Worm (Caenorhabditis elegans) whole organism, young adult: Measurements from ENCODE around the gene C25E10.12.

Experiments
- B0019.2 ChIP-seq: fragments of 200-800 bp; sonication (Bioruptor generic); conservative IDR thresholded peaks from 2 replicates; pipeline ENCODE4 v1.3.6; 2022; ENCODE audit warnings: missing genetic modification reagents, missing genetic modification characterization, missing compliant biosample characterization
- B0336.3 ChIP-seq: fragments of 200-800 bp; sonication (Bioruptor generic); IDR thresholded peaks from 2 replicates; pipeline ENCODE4 v1.3.6; 2022; ENCODE audit warnings: missing genetic modification characterization, missing compliant biosample characterization
- C17E4.6 ChIP-seq: fragments of 200-800 bp; sonication (Bioruptor generic); IDR thresholded peaks from 2 replicates; pipeline ENCODE4 v1.3.6; 2022; ENCODE audit warnings: missing genetic modification reagents, missing genetic modification characterization, missing compliant biosample characterization
- F49E8.2 ChIP-seq: sonication (generic microtip); optimal IDR thresholded peaks from 3 replicates; lab custom pipeline; 2017; ENCODE audit warnings: missing genetic modification characterization, mild to moderate bottlenecking, missing compliant biosample characterization, antibody characterized with exemption, moderate library complexity; ENCODE audit not compliant: insufficient read depth
- F52B5.7 ChIP-seq: sonication (generic microtip); optimal IDR thresholded peaks from 2 replicates; lab custom pipeline; 2016; ENCODE audit warnings: mild to moderate bottlenecking, missing genetic modification characterization, missing compliant biosample characterization
- Y53F4B.3 ChIP-seq: fragments of 200-800 bp; sonication (Bioruptor generic); IDR thresholded peaks from 2 replicates; pipeline ENCODE4 v1.3.6; 2022; ENCODE audit warnings: missing genetic modification reagents, missing genetic modification characterization, missing compliant biosample characterization
- Y67H2A.10 ChIP-seq: fragments of 200-800 bp; sonication (Bioruptor generic); conservative IDR thresholded peaks from 2 replicates; pipeline ENCODE4 v1.3.6; 2022; ENCODE audit warnings: missing genetic modification reagents, missing genetic modification characterization, missing compliant biosample characterization
- Y79H2A.3 ChIP-seq: fragments of 200-800 bp; sonication (Bioruptor generic); conservative IDR thresholded peaks from 2 replicates; pipeline ENCODE4 v1.3.6; 2022; ENCODE audit warnings: missing genetic modification reagents, missing genetic modification characterization, missing compliant biosample characterization
- ZK185.1 ChIP-seq: sonication (generic microtip); optimal IDR thresholded peaks from 2 replicates; lab custom pipeline; 2016; ENCODE audit warnings: mild to moderate bottlenecking, missing genetic modification characterization, missing compliant biosample characterization; ENCODE audit not compliant: poor library complexity, severe bottlenecking
- aptf-3 ChIP-seq: fragments of 200-800 bp; sonication (Bioruptor generic); IDR thresholded peaks from 2 replicates; pipeline ENCODE4 v1.3.6; 2022; ENCODE audit warnings: missing genetic modification characterization, missing compliant biosample characterization
- athp-1 ChIP-seq: sonication (generic microtip); optimal IDR thresholded peaks from 2 replicates; lab custom pipeline; 2017; ENCODE audit warnings: mild to moderate bottlenecking, missing genetic modification characterization, missing compliant biosample characterization
- attf-6 ChIP-seq: fragments of 200-800 bp; sonication (Bioruptor generic); IDR thresholded peaks from 2 replicates; pipeline ENCODE4 v1.3.6; 2022; ENCODE audit warnings: missing genetic modification reagents, missing genetic modification characterization, missing compliant biosample characterization
- bed-2 ChIP-seq: fragments of 200-800 bp; sonication (Bioruptor generic); IDR thresholded peaks from 2 replicates; pipeline ENCODE4 v1.3.6; 2022; ENCODE audit warnings: missing genetic modification reagents, missing genetic modification characterization, missing compliant biosample characterization
- ccch-3 ChIP-seq: fragments of 200-800 bp; sonication (Bioruptor generic); optimal IDR thresholded peaks from 2 replicates; lab custom pipeline; 2018; ENCODE audit warnings: mild to moderate bottlenecking, missing genetic modification characterization, missing compliant biosample characterization
- cebp-2 ChIP-seq: fragments of 200-800 bp; sonication (Bioruptor generic); IDR thresholded peaks from 2 replicates; pipeline ENCODE4 v1.3.6; 2022; ENCODE audit warnings: missing genetic modification characterization, missing compliant biosample characterization
- ceh-100 ChIP-seq: fragments of 200-800 bp; sonication (Bioruptor generic); IDR thresholded peaks from 2 replicates; pipeline ENCODE4 v1.3.6; 2022; ENCODE audit warnings: missing genetic modification reagents, missing genetic modification characterization, missing compliant biosample characterization
- ceh-79 ChIP-seq: sonication (generic microtip); optimal IDR thresholded peaks from 2 replicates; lab custom pipeline; 2017; ENCODE audit warnings: mild to moderate bottlenecking, missing genetic modification characterization, missing compliant biosample characterization
- chd-7 ChIP-seq: sonication (generic microtip); optimal IDR thresholded peaks from 2 replicates; lab custom pipeline; 2016; ENCODE audit warnings: mild to moderate bottlenecking, missing genetic modification characterization, moderate library complexity, missing compliant biosample characterization
- die-1 ChIP-seq: sonication (generic microtip); optimal IDR thresholded peaks from 2 replicates; lab custom pipeline; 2016; ENCODE audit warnings: missing genotype, mild to moderate bottlenecking, missing genetic modification characterization, missing compliant biosample characterization
- dox-1 ChIP-seq: fragments of 200-800 bp; sonication (Bioruptor generic); IDR thresholded peaks from 2 replicates; pipeline ENCODE4 v1.3.6; 2022; ENCODE audit warnings: missing genetic modification reagents, missing genetic modification characterization, missing compliant biosample characterization
- dpl-1 ChIP-seq: fragments of 150-350 bp; optimal IDR thresholded peaks from 2 replicates; lab custom pipeline; 2014; ENCODE audit warnings: missing biosample characterization, missing genetic modification reagents, missing genetic modification characterization
- egl-44 ChIP-seq: fragments of 200-800 bp; sonication (Bioruptor generic); IDR thresholded peaks from 2 replicates; pipeline ENCODE4 v1.3.6; 2022; ENCODE audit warnings: missing genetic modification reagents, missing genetic modification characterization, missing compliant biosample characterization
- egrh-3 ChIP-seq: fragments of 200-800 bp; sonication (Bioruptor generic); IDR thresholded peaks from 2 replicates; pipeline ENCODE4 v1.3.6; 2022; ENCODE audit warnings: missing genetic modification reagents, missing genetic modification characterization, missing compliant biosample characterization
- ets-4 ChIP-seq: fragments of 200-800 bp; sonication (Bioruptor generic); optimal IDR thresholded peaks from 2 replicates; lab custom pipeline; 2018; ENCODE audit warnings: mild to moderate bottlenecking, missing genetic modification characterization, missing compliant biosample characterization
- fkh-3 ChIP-seq: sonication (generic microtip); optimal IDR thresholded peaks from 2 replicates; lab custom pipeline; 2016; ENCODE audit warnings: mild to moderate bottlenecking, missing genetic modification characterization, missing compliant biosample characterization
- him-1 ChIP-seq: sonication (generic microtip); optimal IDR thresholded peaks from 2 replicates; lab custom pipeline; 2016; ENCODE audit warnings: missing genotype, missing genetic modification reagents, missing genetic modification characterization, missing compliant biosample characterization
- hmg-1.2 ChIP-seq: fragments of 200-800 bp; sonication (Bioruptor generic); IDR thresholded peaks from 2 replicates; pipeline ENCODE4 v1.3.6; 2022; ENCODE audit warnings: missing genetic modification reagents, missing genetic modification characterization, missing compliant biosample characterization
- hmg-20 ChIP-seq: fragments of 200-800 bp; sonication (Bioruptor generic); IDR thresholded peaks from 2 replicates; pipeline ENCODE4 v1.3.6; 2022; ENCODE audit warnings: missing genetic modification reagents, missing genetic modification characterization, missing compliant biosample characterization
- hsf-1 ChIP-seq: fragments of 200-800 bp; sonication (Bioruptor generic); IDR thresholded peaks from 2 replicates; pipeline ENCODE4 v1.3.6; 2022; ENCODE audit warnings: missing genetic modification reagents, missing genetic modification characterization, missing compliant biosample characterization
- lin-26 ChIP-seq: fragments of 200-800 bp; sonication (Bioruptor generic); IDR thresholded peaks from 2 replicates; pipeline ENCODE4 v1.3.6; 2022; ENCODE audit warnings: missing genetic modification reagents, missing genetic modification characterization, missing compliant biosample characterization
- lsl-1 ChIP-seq: fragments of 200-800 bp; sonication (Bioruptor generic); optimal IDR thresholded peaks from 2 replicates; lab custom pipeline; 2018; ENCODE audit warnings: mild to moderate bottlenecking, missing genetic modification characterization, moderate library complexity, missing compliant biosample characterization
- lsy-27 ChIP-seq: sonication (generic microtip); optimal IDR thresholded peaks from 2 replicates; lab custom pipeline; 2017; ENCODE audit warnings: missing genetic modification characterization, mild to moderate bottlenecking, missing compliant biosample characterization, antibody characterized with exemption, missing genotype, borderline replicate concordance; ENCODE audit not compliant: insufficient read depth
- madf-10 ChIP-seq: sonication (generic microtip); optimal IDR thresholded peaks from 2 replicates; lab custom pipeline; 2016; ENCODE audit warnings: mild to moderate bottlenecking, missing genetic modification characterization, missing compliant biosample characterization
- mcd-1 ChIP-seq: fragments of 200-800 bp; sonication (Bioruptor generic); IDR thresholded peaks from 2 replicates; pipeline ENCODE4 v1.3.6; 2022; ENCODE audit warnings: missing genetic modification reagents, missing genetic modification characterization, missing compliant biosample characterization
- mel-28 ChIP-seq: sonication (generic microtip); optimal IDR thresholded peaks from 2 replicates; lab custom pipeline; 2016; ENCODE audit warnings: borderline replicate concordance, mild to moderate bottlenecking, missing genetic modification characterization, missing compliant biosample characterization
- nfya-2 ChIP-seq: fragments of 200-800 bp; sonication (Bioruptor generic); IDR thresholded peaks from 2 replicates; pipeline ENCODE4 v1.3.6; 2022; ENCODE audit warnings: missing genetic modification reagents, missing genetic modification characterization, missing compliant biosample characterization
- nhr-80 ChIP-seq: sonication (generic microtip); optimal IDR thresholded peaks from 2 replicates; lab custom pipeline; 2016; ENCODE audit warnings: missing genetic modification characterization, missing compliant biosample characterization
- pbrm-1 ChIP-seq: fragments of 200-800 bp; sonication (Bioruptor generic); IDR thresholded peaks from 2 replicates; pipeline ENCODE4 v1.3.6; 2022; ENCODE audit warnings: missing genetic modification reagents, missing genetic modification characterization, missing compliant biosample characterization
- pha-4 ChIP-seq: fragments of 150-350 bp; sonication (generic microtip); optimal IDR thresholded peaks from 2 replicates; lab custom pipeline; 2014; ENCODE audit warnings: missing biosample characterization, missing genetic modification reagents, missing genetic modification characterization
- rcor-1 ChIP-seq: fragments of 200-800 bp; sonication (Bioruptor generic); IDR thresholded peaks from 2 replicates; pipeline ENCODE4 v1.3.6; 2022; ENCODE audit warnings: missing genetic modification reagents, missing genetic modification characterization, missing compliant biosample characterization
- rpc-1 ChIP-seq, 2 experiments: fragments of 150-350 bp in 1 of 2; sonication (generic microtip) in 1 of 2; optimal IDR thresholded peaks; 2 replicates each; lab custom pipeline; 2014 to 2018; ENCODE audit warnings: missing biosample characterization in 1 of 2, missing genetic modification characterization in 1 of 2, missing genetic modification reagents in 1 of 2, missing genotype in 1 of 2
- sea-2 ChIP-seq: fragments of 200-800 bp; sonication (Bioruptor generic); IDR thresholded peaks from 2 replicates; pipeline ENCODE4 v1.3.6; 2022; ENCODE audit warnings: missing genetic modification characterization, missing compliant biosample characterization
- snpc-1.1 ChIP-seq: sonication (generic microtip); optimal IDR thresholded peaks from 2 replicates; lab custom pipeline; 2017; ENCODE audit warnings: missing genetic modification characterization, mild to moderate bottlenecking, missing compliant biosample characterization, antibody characterized with exemption, moderate library complexity, missing genotype, missing genetic modification reagents; ENCODE audit not compliant: insufficient read depth
- snpc-3.4 ChIP-seq: sonication (generic microtip); optimal IDR thresholded peaks from 2 replicates; lab custom pipeline; 2017; ENCODE audit warnings: missing genetic modification characterization, mild to moderate bottlenecking, missing compliant biosample characterization, antibody characterized with exemption, moderate library complexity, missing genotype, missing genetic modification reagents
- tlf-1 ChIP-seq: fragments of 200-800 bp; sonication (Bioruptor generic); optimal IDR thresholded peaks from 2 replicates; lab custom pipeline; 2018; ENCODE audit warnings: mild to moderate bottlenecking, missing genetic modification characterization, missing compliant biosample characterization
- unc-62 ChIP-seq: fragments of 150-350 bp; optimal IDR thresholded peaks from 2 replicates; lab custom pipeline; 2014; ENCODE audit warnings: missing biosample characterization, missing genetic modification reagents, missing genetic modification characterization
- zfh-2 ChIP-seq: fragments of 200-800 bp; sonication (Bioruptor generic); conservative IDR thresholded peaks from 2 replicates; pipeline ENCODE4 v1.3.6; 2022; ENCODE audit warnings: missing genetic modification reagents, missing genetic modification characterization, missing compliant biosample characterization
- ztf-6 ChIP-seq: fragments of 200-800 bp; sonication (Bioruptor generic); IDR thresholded peaks from 2 replicates; pipeline ENCODE4 v1.3.6; 2022; ENCODE audit warnings: missing genetic modification reagents, missing genetic modification characterization, missing compliant biosample characterization

C25E10.12 gene

ce11 chrV:9094060-9094628 is 31.9 kb upstream of the C25E10.12 start (continued):
- TF ChIP-seq aptf-3 (GFP tag; lab: Robert Waterston, UW) (no peak), rcor-1 (GFP tag; lab: Robert Waterston, UW) (0 out of 2 replicates have a peak, but pooled peaks have one; percentile 12), attf-6 (GFP tag; lab: Robert Waterston, UW) (no peak), lsy-27 (tag; lab: Kevin White, UChicago) (no peak), pbrm-1 (GFP tag; lab: Robert Waterston, UW) (no peak), lsl-1 (no peak), chd-7 (tag; lab: Kevin White, UChicago) (peak; percentile 33), madf-10 (tag; lab: Kevin White, UChicago) (no peak), bed-2 (GFP tag; lab: Robert Waterston, UW) (no peak), ccch-3 (GFP tag; lab: Kevin White, UChicago) (no peak), B0019.2 (no peak), C17E4.6 (GFP tag; lab: Robert Waterston, UW) (no peak), fkh-3 (tag; lab: Kevin White, UChicago) (no peak), Y53F4B.3 (no peak), pha-4 (tag; lab: Kevin White, UChicago) (no peak), ets-4 (GFP tag; lab: Kevin White, UChicago) (no peak), him-1 (tag; lab: Kevin White, UChicago) (no peak), hmg-20 (no peak), F49E8.2 (tag; lab: Kevin White, UChicago) (no peak), Y67H2A.10 (GFP tag; lab: Robert Waterston, UW) (no peak), dox-1 (GFP tag; lab: Robert Waterston, UW) (no peak), snpc-1.1 (tag; lab: Kevin White, UChicago) (no peak), tlf-1 (GFP tag; lab: Kevin White, UChicago) (peak; percentile 27), mcd-1 (GFP tag; lab: Robert Waterston, UW) (no peak; the same call in 1 of the 2 replicates), hsf-1 (GFP tag; lab: Robert Waterston, UW) (no peak), sea-2 (GFP tag; lab: Robert Waterston, UW) (no peak), ztf-6 (GFP tag; lab: Robert Waterston, UW) (no peak), egl-44 (GFP tag; lab: Robert Waterston, UW) (no peak), dpl-1 (GFP tag; lab: Kevin White, UChicago) (no peak), B0336.3 (GFP tag; lab: Robert Waterston, UW) (0 out of 2 replicates have a peak, but pooled peaks have one; percentile 18), ceh-79 (tag; lab: Kevin White, UChicago) (no peak), hmg-1.2 (GFP tag; lab: Robert Waterston, UW) (peak; percentile 25; the same call in 1 of the 2 replicates), ceh-100 (GFP tag; lab: Robert Waterston, UW) (no peak), nhr-80 (tag; lab: Kevin White, UChicago) (peak; percentile 46), zfh-2 (GFP tag; lab: Robert Waterston, UW) (no peak), snpc-3.4 (no peak), nfya-2 (no peak), egrh-3 (GFP tag; lab: Robert Waterston, UW) (no peak), ZK185.1 (no peak), die-1 (tag; lab: Kevin White, UChicago) (no peak), athp-1 (tag; lab: Kevin White, UChicago) (no peak), F52B5.7 (tag; lab: Kevin White, UChicago) (no peak), lin-26 (GFP tag; lab: Robert Waterston, UW) (no peak), Y79H2A.3 (GFP tag; lab: Robert Waterston, UW) (no peak), rpc-1 (optimal IDR thresholded peaks at IDR 0.05; lab: Kevin White, UChicago) (no peak), rpc-1 (tag; optimal IDR thresholded peaks at IDR 0.05; lab: Kevin White, UChicago) (no peak), mel-28 (tag; lab: Kevin White, UChicago) (no peak), unc-62 (no peak), cebp-2 (GFP tag; lab: Robert Waterston, UW) (no peak)
